Worm (Caenorhabditis elegans) whole organism, L3 larva: Measurements from ENCODE around the gene nhr-34.

ENCODE experiments used
- R02D3.7 ChIP-seq: fragments of 150-350 bp; optimal IDR thresholded peaks from 2 replicates; lab custom pipeline; 2014; ENCODE audit warnings: missing biosample characterization, missing genetic modification characterization
- ZK546.5 ChIP-seq: sonication (generic microtip); optimal IDR thresholded peaks from 2 replicates; lab custom pipeline; 2017; ENCODE audit warnings: missing biosample characterization, missing genetic modification characterization
- ama-1 ChIP-seq: fragments of 150-350 bp; optimal IDR thresholded peaks from 2 replicates; lab custom pipeline; 2018
- ceh-82 ChIP-seq: fragments of 150-350 bp; optimal IDR thresholded peaks from 2 replicates; lab custom pipeline; 2014; ENCODE audit warnings: missing biosample characterization, missing genetic modification characterization
- fos-1 ChIP-seq: fragments of 150-350 bp; optimal IDR thresholded peaks from 2 replicates; lab custom pipeline; 2014; ENCODE audit warnings: missing biosample characterization, missing genetic modification characterization
- mdl-1 ChIP-seq: fragments of 150-350 bp; optimal IDR thresholded peaks from 2 replicates; lab custom pipeline; 2014; ENCODE audit warnings: missing biosample characterization, missing genetic modification characterization
- nhr-237 ChIP-seq: fragments of 150-350 bp; optimal IDR thresholded peaks from 2 replicates; lab custom pipeline; 2014; ENCODE audit warnings: missing biosample characterization, missing genetic modification characterization
- nhr-76 ChIP-seq: fragments of 150-350 bp; sonication (generic microtip); optimal IDR thresholded peaks from 5 replicates; lab custom pipeline; 2014; ENCODE audit warnings: missing biosample characterization, missing genetic modification characterization
- nhr-77 ChIP-seq: fragments of 150-350 bp; optimal IDR thresholded peaks from 2 replicates; lab custom pipeline; 2014; ENCODE audit warnings: missing biosample characterization, missing genetic modification characterization
- pha-4 ChIP-seq: fragments of 150-350 bp; optimal IDR thresholded peaks from 2 replicates; lab custom pipeline; 2014; ENCODE audit warnings: missing biosample characterization, missing genetic modification reagents, missing genetic modification characterization
- unc-62 ChIP-seq: fragments of 150-350 bp; sonication (generic microtip); optimal IDR thresholded peaks from 4 replicates; lab custom pipeline; 2014; ENCODE audit warnings: missing biosample characterization, missing genetic modification reagents, missing genetic modification characterization

DNA sequence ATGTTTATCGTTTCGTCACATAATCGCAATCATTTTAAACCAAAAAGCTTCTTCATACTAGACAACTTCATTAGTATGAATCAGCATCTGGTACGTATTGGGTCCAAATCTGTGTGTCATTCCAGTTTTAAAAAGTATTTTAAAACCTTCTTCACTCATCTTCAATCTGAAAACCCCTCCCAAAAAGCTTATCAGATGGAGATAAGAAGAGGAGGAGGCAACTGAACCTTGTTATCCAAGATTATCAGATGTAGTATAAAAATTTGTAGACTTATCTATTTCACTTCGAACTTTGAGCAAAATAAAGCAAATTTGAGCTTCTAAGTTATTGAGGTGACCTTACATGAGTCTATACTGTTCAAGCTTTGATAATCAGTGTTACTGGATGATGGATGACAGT is 34.4 kb upstream of the nhr-34 start, which contains the start of gene nhr-38:
- TF ChIP-seq ama-1 (lab: Kevin White, UChicago) (no peak), mdl-1 (tag; lab: Kevin White, UChicago) (no peak), ceh-82 (tag; lab: Kevin White, UChicago) (no peak), ZK546.5 (tag; lab: Kevin White, UChicago) (no peak), nhr-77 (tag; lab: Kevin White, UChicago) (no peak), unc-62 (GFP tag; lab: Kevin White, UChicago) (no peak), nhr-237 (tag; lab: Kevin White, UChicago) (no peak), R02D3.7 (tag; lab: Kevin White, UChicago) (no peak), nhr-76 (no peak), pha-4 (no peak), fos-1 (tag; lab: Kevin White, UChicago) (no peak)
